Fruit fly (Drosophila melanogaster): ENCODE data around the gene CG2004.

CG2004 gene

DNA sequence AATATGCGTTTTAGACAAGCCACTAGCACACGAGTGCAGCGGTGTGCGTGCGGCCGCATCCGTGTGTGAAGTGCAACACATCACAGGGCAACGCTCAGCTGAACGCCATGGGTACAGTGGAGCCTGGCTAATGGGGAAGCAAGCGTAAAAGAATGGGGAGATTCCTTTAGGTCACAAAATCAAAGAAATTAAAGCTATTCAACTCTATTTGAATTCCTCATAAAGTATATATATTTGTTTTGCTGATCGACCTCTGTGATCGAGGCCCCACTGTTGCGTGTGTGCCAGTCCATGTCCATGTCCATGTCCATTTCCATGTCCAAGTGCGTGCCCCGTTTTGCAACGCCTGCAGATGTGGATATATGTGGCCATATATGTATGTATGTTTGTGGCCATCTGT is 40.6 kb upstream of the CG2004 start:
- TF ChIP-seq CG6765 (GFP tag; optimal IDR thresholded peaks at IDR 0.05) (no peak), Sry-β (GFP tag; optimal IDR thresholded peaks at IDR 0.05) (no peak), lmd (GFP tag; IDR thresholded peaks at IDR 0.05) (peak; percentile 34; the same call in 1 of the 2 replicates), Bdp1 (GFP tag; optimal IDR thresholded peaks at IDR 0.05) (no peak), stc (GFP tag; IDR thresholded peaks at IDR 0.05) (no peak), Dip3 (GFP tag; optimal IDR thresholded peaks at IDR 0.05) (no peak), nmo (GFP tag; optimal IDR thresholded peaks at IDR 0.05) (peak; percentile 29), B-H2 (GFP tag; optimal IDR thresholded peaks at IDR 0.05) (no peak), tin (GFP tag; optimal IDR thresholded peaks at IDR 0.05) (no peak), CG17568 (GFP tag; optimal IDR thresholded peaks at IDR 0.05) (no peak), Lpt (GFP tag; optimal IDR thresholded peaks at IDR 0.05) (no peak), CG12744 (GFP tag; optimal IDR thresholded peaks at IDR 0.05) (no peak), zf30C (GFP tag; optimal IDR thresholded peaks at IDR 0.05) (no peak), Aef1 (GFP tag; IDR thresholded peaks at IDR 0.05) (no peak), CG7745 (tag; optimal IDR thresholded peaks at IDR 0.05) (no peak), CG5953 (GFP tag; IDR thresholded peaks at IDR 0.05) (no peak), sd (tag; optimal IDR thresholded peaks at IDR 0.05) (no peak), dmrt11E (tag; optimal IDR thresholded peaks at IDR 0.05) (peak; percentile 61), fd96Cb (tag; optimal IDR thresholded peaks at IDR 0.05) (peak; percentile 29), CG8944 (GFP tag; optimal IDR thresholded peaks at IDR 0.05) (no peak), schlank (tag; optimal IDR thresholded peaks at IDR 0.05) (no peak), grau (tag; optimal IDR thresholded peaks at IDR 0.05) (peak; percentile 83), so (GFP tag; IDR thresholded peaks at IDR 0.05) (no peak), Xrp1 (GFP tag; IDR thresholded peaks at IDR 0.05) (peak; percentile 60; the same call in 1 of the 2 replicates), CG12236 (GFP tag; optimal IDR thresholded peaks at IDR 0.05) (no peak), CG3281 (GFP tag; optimal IDR thresholded peaks at IDR 0.05) (no peak), Adf1 (GFP tag; IDR thresholded peaks at IDR 0.05) (no peak), CG34376 (GFP tag; optimal IDR thresholded peaks at IDR 0.05) (no peak), Dref (GFP tag; IDR thresholded peaks at IDR 0.05) (no peak), dpn (GFP tag; optimal IDR thresholded peaks at IDR 0.05) (no peak), Sry-δ (GFP tag; optimal IDR thresholded peaks at IDR 0.05) (no peak), CG13123 (GFP tag; optimal IDR thresholded peaks at IDR 0.05) (no peak), her (GFP tag; optimal IDR thresholded peaks at IDR 0.05) (no peak), CG2712 (tag; optimal IDR thresholded peaks at IDR 0.05) (peak; percentile 39), CG10654 (GFP tag; optimal IDR thresholded peaks at IDR 0.05) (no peak), HLH54F (GFP tag; optimal IDR thresholded peaks at IDR 0.05) (no peak), nau (GFP tag; optimal IDR thresholded peaks at IDR 0.05) (no peak), sna (GFP tag; IDR thresholded peaks at IDR 0.05; ENCODE audit: partially characterized antibody) (no peak), CHES-1-like (GFP tag; optimal IDR thresholded peaks at IDR 0.05) (no peak), CG7786 (GFP tag; optimal IDR thresholded peaks at IDR 0.05) (no peak), CG5180 (GFP tag; optimal IDR thresholded peaks at IDR 0.05) (no peak), fru (optimal IDR thresholded peaks at IDR 0.05) (no peak), CG18764 (GFP tag; optimal IDR thresholded peaks at IDR 0.05) (no peak), slou (GFP tag; optimal IDR thresholded peaks at IDR 0.05) (no peak), Dek (tag; optimal IDR thresholded peaks at IDR 0.05) (no peak), mld (GFP tag; IDR thresholded peaks at IDR 0.05; ENCODE audit: partially characterized antibody) (no peak), bsh (GFP tag; optimal IDR thresholded peaks at IDR 0.05) (peak; percentile 14 to 59), ssp (GFP tag; IDR thresholded peaks at IDR 0.05) (no peak), insv (GFP tag; optimal IDR thresholded peaks at IDR 0.05) (no peak), run (tag; optimal IDR thresholded peaks at IDR 0.05) (no peak), ato (GFP tag; IDR thresholded peaks at IDR 0.05; ENCODE audit: partially characterized antibody) (no peak), CG9932 (GFP tag; IDR thresholded peaks at IDR 0.05) (no peak)

Measured in whole organism, embryonic.